3 worm cellular contexts compared by ENCODE assay signal in the genomic region with DNA sequence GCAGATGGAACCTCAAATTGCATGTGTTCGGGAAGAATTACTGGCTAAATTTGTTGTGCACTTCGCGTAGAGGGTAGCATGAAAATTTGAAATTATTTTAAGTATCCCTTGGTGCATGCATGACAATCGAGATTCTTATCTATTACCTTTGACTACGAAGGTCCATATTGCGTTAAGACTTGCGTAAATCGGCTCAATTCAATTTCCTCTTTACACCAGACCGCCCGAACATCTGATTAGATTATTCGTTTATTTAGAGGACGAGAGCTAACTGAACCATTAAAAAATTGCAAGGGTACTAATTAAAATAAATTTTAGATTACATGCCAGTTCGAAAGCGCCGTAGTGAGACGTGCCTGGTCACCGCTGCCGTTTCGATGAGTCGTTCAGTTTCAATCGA.
TF ChIP-seq lines count a peak whose summit lies in the region.

No protein-coding gene starts in this region.

TF ChIP-seq in whole organism, late embryonic, 69 proteins besides CTCF, POLR2A, EP300 and RAD21:
- peak; percentile 68 for TF ChIP-seq unc-42 (tag; optimal IDR thresholded peaks at IDR 0.05; lab: Kevin White, UChicago)
- no peak for TF ChIP-seq K02D7.2 (tag; optimal IDR thresholded peaks at IDR 0.05; lab: Kevin White, UChicago)
- no peak for TF ChIP-seq ceh-19 (GFP tag; optimal IDR thresholded peaks at IDR 0.05; lab: Kevin White, UChicago)
- peak; percentile 19 for TF ChIP-seq elt-2 (tag; optimal IDR thresholded peaks at IDR 0.05; lab: Kevin White, UChicago)

TF ChIP-seq in whole organism, mixed stage, embryonic, 35 proteins besides CTCF, POLR2A, EP300 and RAD21:
- no peak for TF ChIP-seq blmp-1 (tag; optimal IDR thresholded peaks at IDR 0.05; lab: Kevin White, UChicago)
- TF ChIP-seq ces-1 (GFP tag; optimal IDR thresholded peaks at IDR 0.05; lab: Kevin White, UChicago) = peak; percentile 87
- peak; percentile 36 for TF ChIP-seq nhr-2 (tag; optimal IDR thresholded peaks at IDR 0.05; lab: Kevin White, UChicago)
- peak; percentile 9 for TF ChIP-seq cnd-1 (tag; optimal IDR thresholded peaks at IDR 0.05; lab: Kevin White, UChicago)
- no peak for TF ChIP-seq lin-32 (GFP tag; optimal IDR thresholded peaks at IDR 0.05; lab: Kevin White, UChicago)

TF ChIP-seq in whole organism, young adult, 124 proteins besides CTCF, POLR2A, EP300 and RAD21:
- TF ChIP-seq rec-8 (tag; optimal IDR thresholded peaks at IDR 0.05; lab: Kevin White, UChicago) = no peak
- 0 out of 2 replicates have a peak, but pooled peaks have one; percentile 7 for TF ChIP-seq hsf-1 (GFP tag; IDR thresholded peaks at IDR 0.05; lab: Robert Waterston, UW)
- no peak for TF ChIP-seq hmg-1.2 (GFP tag; IDR thresholded peaks at IDR 0.05; lab: Robert Waterston, UW)
- TF ChIP-seq F57A8.1 (GFP tag; optimal IDR thresholded peaks at IDR 0.05; lab: Kevin White, UChicago) = no peak
- TF ChIP-seq nhr-120 (GFP tag; IDR thresholded peaks at IDR 0.05; lab: Robert Waterston, UW) = no peak
- no peak for TF ChIP-seq C06A6.2 (GFP tag; conservative IDR thresholded peaks at IDR 0.05; lab: Robert Waterston, UW)
